Fruit fly (Drosophila melanogaster) whole organism, embryonic: Measurements from ENCODE around the gene CG13086.
A peak's percentile ranks its signal among the peaks of the same experiment; 100 is the strongest.

Experiments
- CG10565 ChIP-seq: fragments of 200-800 bp; sonication (Bioruptor generic); optimal IDR thresholded peaks from 3 replicates; lab custom pipeline; 2016; ENCODE audit warnings: missing biosample characterization, mild to moderate bottlenecking, missing genetic modification characterization
- CG12219 ChIP-seq: fragments of 200-800 bp; sonication (Bioruptor generic); optimal IDR thresholded peaks from 3 replicates; lab custom pipeline; 2018; ENCODE audit warnings: missing biosample characterization, mild to moderate bottlenecking, missing genetic modification characterization
- CG15479 ChIP-seq: fragments of 200-800 bp; sonication (Bioruptor generic); optimal IDR thresholded peaks from 3 replicates; lab custom pipeline; 2019; ENCODE audit warnings: missing biosample characterization, mild to moderate bottlenecking, missing genetic modification characterization, moderate library complexity
- CG15601 ChIP-seq: fragments of 200-800 bp; sonication (Bioruptor generic); optimal IDR thresholded peaks from 3 replicates; lab custom pipeline; 2019; ENCODE audit warnings: missing biosample characterization, mild to moderate bottlenecking, missing genetic modification characterization, moderate library complexity
- CG1603 ChIP-seq: fragments of 200-800 bp; sonication (Bioruptor generic); optimal IDR thresholded peaks from 2 replicates; lab custom pipeline; 2019; ENCODE audit warnings: missing biosample characterization, mild to moderate bottlenecking, missing genetic modification characterization, moderate library complexity
- CG17568 ChIP-seq: fragments of 200-800 bp; sonication (Bioruptor generic); optimal IDR thresholded peaks from 2 replicates; lab custom pipeline; 2018; ENCODE audit warnings: missing biosample characterization, mild to moderate bottlenecking, missing genetic modification characterization, moderate library complexity
- CG18262 ChIP-seq: fragments of 200-800 bp; optimal IDR thresholded peaks from 3 replicates; lab custom pipeline; 2019; ENCODE audit warnings: missing biosample characterization, mild to moderate bottlenecking, missing genetic modification characterization, moderate library complexity
- CG2202 ChIP-seq: fragments of 200-800 bp; sonication (Bioruptor generic); optimal IDR thresholded peaks from 2 replicates; lab custom pipeline; 2018; ENCODE audit warnings: missing biosample characterization, mild to moderate bottlenecking, missing genetic modification characterization
- CG3065 ChIP-seq: fragments of 200-800 bp; sonication (Bioruptor generic); optimal IDR thresholded peaks from 2 replicates; lab custom pipeline; 2016; ENCODE audit warnings: missing biosample characterization, missing genetic modification characterization
- CG3726 ChIP-seq: fragments of 200-800 bp; sonication (Bioruptor generic); IDR thresholded peaks from 3 replicates; pipeline ENCODE4, ENCODE4 v1.3.6; 2022; ENCODE audit warnings: missing biosample characterization, missing genetic modification characterization
- CG6689 ChIP-seq: fragments of 200-800 bp; sonication (Bioruptor generic); IDR thresholded peaks from 2 replicates; pipeline ENCODE4 v1.3.6; 2022; ENCODE audit warnings: missing biosample characterization, missing genetic modification characterization
- CG7271 ChIP-seq: fragments of 200-800 bp; sonication (Bioruptor generic); optimal IDR thresholded peaks from 2 replicates; lab custom pipeline; 2018; ENCODE audit warnings: missing biosample characterization, mild to moderate bottlenecking, missing genetic modification characterization, moderate library complexity
- CG8478 ChIP-seq: fragments of >200 bp; optimal IDR thresholded peaks from 2 replicates; lab custom pipeline; 2018
- CG9727 ChIP-seq: fragments of 200-800 bp; sonication (Bioruptor generic); optimal IDR thresholded peaks from 3 replicates; lab custom pipeline; 2017; ENCODE audit warnings: missing biosample characterization, mild to moderate bottlenecking, missing genetic modification characterization
- Doc2 ChIP-seq: fragments of 200-800 bp; sonication (Bioruptor generic); IDR thresholded peaks from 2 replicates; pipeline ENCODE4 v1.3.6; 2022; ENCODE audit warnings: missing biosample characterization, missing genetic modification characterization
- Ets65A ChIP-seq: fragments of 200-800 bp; sonication (Bioruptor generic); peaks from one replicate; lab custom pipeline; 2016; ENCODE audit warnings: missing biosample characterization, missing genetic modification characterization
- Fer1 ChIP-seq: fragments of 200-800 bp; sonication (Bioruptor generic); optimal IDR thresholded peaks from 2 replicates; lab custom pipeline; 2017; ENCODE audit warnings: missing biosample characterization, mild to moderate bottlenecking, missing genetic modification characterization
- Gug ChIP-seq: fragments of 200-800 bp; sonication (Bioruptor generic); IDR thresholded peaks from 4 replicates; pipeline ENCODE4 v1.3.6; 2022; ENCODE audit warnings: missing biosample characterization, missing genetic modification characterization
- Hr39 ChIP-seq: fragments of >200 bp; optimal IDR thresholded peaks from 2 replicates; lab custom pipeline; 2017
- Med ChIP-seq: fragments of 200-800 bp; sonication (Bioruptor generic); peaks from one replicate; lab custom pipeline; 2016; ENCODE audit warnings: missing biosample characterization, missing genetic modification characterization, mild to moderate bottlenecking, inconsistent platforms, moderate library complexity
- Nf-YB ChIP-seq: fragments of 200-800 bp; sonication (Bioruptor generic); optimal IDR thresholded peaks from 3 replicates; lab custom pipeline; 2019; ENCODE audit warnings: missing biosample characterization, mild to moderate bottlenecking, missing genetic modification characterization, moderate library complexity
- Nf-YC ChIP-seq: fragments of 200-800 bp; optimal IDR thresholded peaks from 3 replicates; lab custom pipeline; 2019; ENCODE audit warnings: missing biosample characterization, mild to moderate bottlenecking, missing genetic modification characterization, moderate library complexity
- PHDP ChIP-seq: fragments of 200-800 bp; sonication (Bioruptor generic); optimal IDR thresholded peaks from 3 replicates; lab custom pipeline; 2018; ENCODE audit warnings: missing biosample characterization, mild to moderate bottlenecking, missing genetic modification characterization, moderate library complexity
- Pdp1 ChIP-seq, 2 experiments: fragments of 200-800 bp; sonication (Bioruptor generic); optimal IDR thresholded peaks; 3 replicates each; lab custom pipeline; 2016; ENCODE audit warnings: missing biosample characterization in 2 of 2, missing genetic modification characterization in 2 of 2, mild to moderate bottlenecking in 1 of 2, moderate library complexity in 1 of 2
- Ptx1 ChIP-seq: fragments of 200-800 bp; sonication (Bioruptor generic); IDR thresholded peaks from 2 replicates; pipeline ENCODE4 v1.3.6; 2022; ENCODE audit warnings: missing biosample characterization, missing genetic modification characterization
- Six4 ChIP-seq: fragments of 200-800 bp; sonication (Bioruptor generic); optimal IDR thresholded peaks from 2 replicates; lab custom pipeline; 2016; ENCODE audit warnings: missing biosample characterization, missing genetic modification characterization
- Sox100B ChIP-seq: fragments of 200-800 bp; sonication (Bioruptor generic); optimal IDR thresholded peaks from 3 replicates; lab custom pipeline; 2018; ENCODE audit warnings: missing biosample characterization, mild to moderate bottlenecking, missing genetic modification characterization
- Taf1 ChIP-seq: fragments of 200-800 bp; sonication (Bioruptor generic); IDR thresholded peaks from 2 replicates; pipeline ENCODE4 v1.3.6; 2022; ENCODE audit warnings: missing biosample characterization, missing genetic modification characterization
- Xrp1 ChIP-seq: fragments of 200-800 bp; sonication (Bioruptor generic); IDR thresholded peaks from 2 replicates; pipeline ENCODE4 v1.3.6; 2022; ENCODE audit warnings: missing biosample characterization, missing genetic modification characterization
- abd-A ChIP-seq: fragments of 200-800 bp; sonication (Bioruptor generic); optimal IDR thresholded peaks from 3 replicates; lab custom pipeline; 2019; ENCODE audit warnings: missing biosample characterization, mild to moderate bottlenecking, missing genetic modification characterization, moderate library complexity
- bigmax ChIP-seq: fragments of 200-800 bp; sonication (Bioruptor generic); optimal IDR thresholded peaks from 2 replicates; lab custom pipeline; 2018; ENCODE audit warnings: missing biosample characterization, mild to moderate bottlenecking, missing genetic modification characterization
- bsh ChIP-seq, 2 experiments: fragments of 200-800 bp; sonication (Bioruptor generic); optimal IDR thresholded peaks; 2 replicates each; lab custom pipeline; 2017 to 2018; ENCODE audit warnings: mild to moderate bottlenecking in 2 of 2, missing biosample characterization in 2 of 2, missing genetic modification characterization in 2 of 2, moderate library complexity in 1 of 2
- crc ChIP-seq: fragments of 200-800 bp; sonication (Bioruptor generic); optimal IDR thresholded peaks from 2 replicates; lab custom pipeline; 2016; ENCODE audit warnings: missing biosample characterization, missing genetic modification characterization
- crol ChIP-seq: fragments of 200-800 bp; sonication (Bioruptor generic); IDR thresholded peaks from 2 replicates; pipeline ENCODE4 v1.3.6; 2022; ENCODE audit warnings: missing biosample characterization, missing genetic modification characterization
- dmrt11E ChIP-seq: fragments of 200-800 bp; sonication (Bioruptor generic); optimal IDR thresholded peaks from 3 replicates; lab custom pipeline; 2018; ENCODE audit warnings: missing biosample characterization, mild to moderate bottlenecking, missing genetic modification characterization, moderate library complexity
- fd64A ChIP-seq: fragments of 200-800 bp; sonication (Bioruptor generic); optimal IDR thresholded peaks from 3 replicates; lab custom pipeline; 2018; ENCODE audit warnings: missing biosample characterization, mild to moderate bottlenecking, missing genetic modification characterization
- gcm2 ChIP-seq: fragments of 200-800 bp; sonication (Bioruptor generic); optimal IDR thresholded peaks from 2 replicates; lab custom pipeline; 2016; ENCODE audit warnings: missing biosample characterization, missing genetic modification characterization
- gem ChIP-seq: fragments of 200-800 bp; sonication (Bioruptor generic); optimal IDR thresholded peaks from 2 replicates; lab custom pipeline; 2019; ENCODE audit warnings: missing biosample characterization, mild to moderate bottlenecking, missing genetic modification characterization, moderate library complexity
- gfzf ChIP-seq: fragments of 200-800 bp; sonication (Bioruptor generic); optimal IDR thresholded peaks from 2 replicates; lab custom pipeline; 2016; ENCODE audit warnings: missing biosample characterization, mild to moderate bottlenecking, missing genetic modification characterization, moderate library complexity
- hb ChIP-seq: fragments of 200-800 bp; sonication (Bioruptor generic); IDR thresholded peaks from 3 replicates; pipeline ENCODE4 v1.3.6; 2022; ENCODE audit warnings: missing biosample characterization, missing genetic modification characterization; ENCODE audit not compliant: partially characterized antibody
- hkb ChIP-seq, 2 experiments: fragments of 200-800 bp in 1 of 2; fragments of >200 bp in 1 of 2; sonication (Bioruptor generic) in 1 of 2; IDR thresholded peaks in 1 of 2; optimal IDR thresholded peaks in 1 of 2; 2 replicates each; pipeline versions ENCODE4 v1.3.6 to Lab custom; 2017 to 2022; ENCODE audit warnings: missing biosample characterization in 1 of 2, missing genetic modification characterization in 1 of 2
- kay ChIP-seq: fragments of 200-800 bp; sonication (Bioruptor generic); optimal IDR thresholded peaks from 2 replicates; lab custom pipeline; 2016; ENCODE audit warnings: missing biosample characterization, missing genetic modification characterization
- lola ChIP-seq, 3 experiments: fragments of >200 bp in 2 of 3; fragments of 200-800 bp in 1 of 3; sonication (Bioruptor generic) in 1 of 3; optimal IDR thresholded peaks; 2 replicates each; lab custom pipeline; 2017 to 2019; ENCODE audit warnings: missing biosample characterization in 3 of 3, missing genetic modification characterization in 3 of 3, mild to moderate bottlenecking in 1 of 3, moderate library complexity in 1 of 3
- nau ChIP-seq: fragments of 200-800 bp; sonication (Bioruptor generic); optimal IDR thresholded peaks from 3 replicates; lab custom pipeline; 2017; ENCODE audit warnings: missing biosample characterization, mild to moderate bottlenecking, missing genetic modification characterization, missing genetic modification reagents
- pan ChIP-seq, 4 experiments: fragments of >200 bp in 3 of 4; fragments of 200-800 bp in 1 of 4; sonication (Bioruptor generic) in 1 of 4; optimal IDR thresholded peaks in 3 of 4; IDR thresholded peaks in 1 of 4; 2 replicates each; pipeline versions ENCODE4 v1.3.6 to Lab custom; 2017 to 2022; ENCODE audit warnings: missing biosample characterization in 2 of 4, missing genetic modification characterization in 2 of 4, mixed read lengths in 1 of 4
- salm ChIP-seq: fragments of 200-800 bp; sonication (Bioruptor generic); optimal IDR thresholded peaks from 2 replicates; lab custom pipeline; 2018; ENCODE audit warnings: missing biosample characterization, mild to moderate bottlenecking, missing genetic modification characterization
- sima ChIP-seq: fragments of 200-800 bp; sonication (Bioruptor generic); optimal IDR thresholded peaks from 2 replicates; lab custom pipeline; 2016; ENCODE audit warnings: missing biosample characterization, missing genetic modification characterization
- unc-4 ChIP-seq: fragments of 200-800 bp; sonication (Bioruptor generic); IDR thresholded peaks from 2 replicates; pipeline ENCODE4 v1.3.6; 2022; ENCODE audit warnings: missing biosample characterization, missing genetic modification characterization; ENCODE audit not compliant: partially characterized antibody

The CG13086 gene

DNA sequence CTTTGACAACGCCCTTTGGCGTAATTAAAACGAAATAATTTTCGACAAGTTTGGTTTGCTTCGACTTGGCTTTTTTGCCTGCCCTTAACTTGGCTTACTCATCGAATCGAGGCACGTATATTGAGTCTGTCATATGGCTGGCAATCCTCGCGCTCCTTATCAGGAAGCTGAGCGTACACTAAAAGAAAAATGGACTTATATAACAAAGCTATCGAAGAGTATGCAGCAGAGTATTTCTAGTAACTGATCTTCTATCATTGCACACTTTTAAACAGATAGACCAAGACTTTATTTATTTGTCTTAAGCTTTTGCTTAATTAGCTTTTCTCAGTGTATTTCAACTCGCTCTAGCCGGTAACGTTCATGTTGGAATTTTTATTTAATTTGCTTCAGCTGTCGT is 2.1 kb downstream of the CG13086 start (continued):
- TF ChIP-seq Fer1 (GFP tag; lab: Kevin White, UChicago) (no peak), lola (GFP tag; optimal IDR thresholded peaks at IDR 0.05; lab: Kevin White, UChicago) (no peak), Pdp1 (GFP tag; optimal IDR thresholded peaks at IDR 0.05; lab: Kevin White, UChicago) (peak in 1 of 2 experiments; percentile 63), pan (optimal IDR thresholded peaks at IDR 0.05; lab: Kevin White, UChicago) (no peak), pan (GFP tag; optimal IDR thresholded peaks at IDR 0.05 in 1 of 2, IDR thresholded peaks at IDR 0.05 in 1 of 2) (no peak), gcm2 (GFP tag; lab: Kevin White, UChicago) (no peak), CG7271 (tag; lab: Kevin White, UChicago) (no peak), kay (GFP tag; lab: Kevin White, UChicago) (no peak), CG3726 (GFP tag; lab: Robert Waterston, UW) (no peak), fd64A (GFP tag; lab: Kevin White, UChicago) (no peak), CG8478 (lab: Kevin White, UChicago) (no peak), gem (tag; lab: Kevin White, UChicago) (peak; percentile 21), nau (GFP tag; lab: Kevin White, UChicago) (no peak), Taf1 (GFP tag; lab: Robert Waterston, UW) (no peak), CG15601 (tag; lab: Kevin White, UChicago) (no peak), Ptx1 (GFP tag; lab: Robert Waterston, UW) (no peak), hb (GFP tag; lab: Robert Waterston, UW) (no peak), Ets65A (GFP tag; lab: Kevin White, UChicago) (peak; percentile 41), Doc2 (GFP tag; lab: Robert Waterston, UW) (no peak), Med (GFP tag; lab: Kevin White, UChicago) (peak; percentile 57), bsh (GFP tag; optimal IDR thresholded peaks at IDR 0.05; lab: Kevin White, UChicago) (peak in 1 of 2 experiments; percentile 0), CG15479 (GFP tag; lab: Kevin White, UChicago) (no peak), hkb (optimal IDR thresholded peaks at IDR 0.05; lab: Kevin White, UChicago) (no peak), hkb (GFP tag; IDR thresholded peaks at IDR 0.05; lab: Robert Waterston, UW) (no peak), crc (no peak), bigmax (GFP tag; lab: Kevin White, UChicago) (no peak), unc-4 (no peak), CG12219 (no peak)

DNA sequence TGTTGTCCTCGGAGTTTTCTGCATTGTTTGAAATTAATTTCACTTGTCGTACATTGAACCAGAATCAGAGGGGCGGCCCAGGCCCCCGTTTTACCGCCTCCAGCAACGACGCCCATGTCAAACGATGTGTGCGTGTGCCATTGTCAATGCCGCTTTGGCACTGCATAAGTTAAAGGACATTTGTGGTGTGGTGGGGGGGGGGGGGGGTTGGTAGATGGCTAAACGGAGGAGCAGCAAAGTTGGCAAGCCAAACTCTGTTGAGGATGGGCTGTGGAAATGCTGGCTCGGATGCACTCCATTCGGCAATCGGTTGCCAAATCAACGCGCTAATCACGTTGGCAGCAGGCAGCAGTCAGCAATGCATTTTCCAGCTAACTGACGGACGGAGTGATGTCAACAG is 2.6 kb downstream of the CG13086 start:
- TF ChIP-seq Hr39 (peak; percentile 73), Six4 (no peak)

DNA sequence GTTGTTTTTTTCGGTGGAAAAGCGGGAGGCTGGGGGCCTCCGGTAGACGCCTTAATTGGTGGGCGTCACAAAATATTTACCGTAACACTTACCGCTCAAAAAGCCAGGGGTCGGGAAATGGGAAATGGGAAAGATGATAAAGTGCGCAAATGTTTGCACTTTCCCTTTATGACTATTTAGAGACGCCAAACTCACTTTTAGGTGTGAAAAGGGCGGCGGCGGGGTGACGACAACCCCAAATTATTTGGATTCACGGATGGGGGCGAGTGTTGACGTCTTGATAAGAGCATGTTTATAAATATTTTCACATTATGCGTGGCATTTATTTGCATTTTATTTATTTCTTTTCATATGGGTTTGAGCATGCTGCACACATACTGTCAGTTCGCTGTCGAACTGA is 5.9 kb downstream of the CG13086 start, which contains the start of gene CG17349:
CG17349 (plus strand) TSS at position 400 of the 400 bp plus-strand sequence.
- TF ChIP-seq Gug (GFP tag; lab: Robert Waterston, UW) (no peak), CG10565 (GFP tag; lab: Kevin White, UChicago) (no peak), gfzf (no peak), CG3065 (no peak), dmrt11E (tag; lab: Kevin White, UChicago) (peak; percentile 60), CG1603 (tag; lab: Kevin White, UChicago) (peak; percentile 60), CG6689 (GFP tag; lab: Robert Waterston, UW) (no peak), CG18262 (tag; lab: Kevin White, UChicago) (peak; percentile 27), Nf-YB (GFP tag; lab: Kevin White, UChicago) (no peak), abd-A (tag; lab: Kevin White, UChicago) (peak; percentile 53), crol (peak; percentile 35; the same call in 1 of the 2 replicates), Xrp1 (GFP tag; lab: Robert Waterston, UW) (peak; percentile 55), CG17568 (peak; percentile 3), PHDP (tag; lab: Kevin White, UChicago) (peak; percentile 43), Nf-YC (tag; lab: Kevin White, UChicago) (no peak), CG2202 (peak; percentile 62), Sox100B (GFP tag; lab: Kevin White, UChicago) (peak; percentile 21), salm (tag; lab: Kevin White, UChicago) (peak; percentile 27), sima (GFP tag; lab: Kevin White, UChicago) (no peak), CG9727 (GFP tag; lab: Kevin White, UChicago) (peak; percentile 3), lola (GFP tag; optimal IDR thresholded peaks at IDR 0.05; lab: Kevin White, UChicago) (peak in 1 of 3 experiments; percentile 57)
